Worm (Caenorhabditis elegans) whole organism, L2 larva: ENCODE results near the gene ndus-8.

Experiments used
- C34F6.9 ChIP-seq: fragments of 150-350 bp; optimal IDR thresholded peaks from 2 replicates; lab custom pipeline; 2014; ENCODE audit warnings: missing biosample characterization, missing genetic modification characterization
- F13H6.1 ChIP-seq: sonication (generic microtip); optimal IDR thresholded peaks from 2 replicates; lab custom pipeline; 2016; ENCODE audit warnings: missing genetic modification characterization, missing compliant biosample characterization
- R02D3.7 ChIP-seq: fragments of 150-350 bp; optimal IDR thresholded peaks from 2 replicates; lab custom pipeline; 2014; ENCODE audit warnings: missing biosample characterization, missing genetic modification characterization
- Y55F3AM.14 ChIP-seq: fragments of 200-800 bp; sonication (Bioruptor generic); optimal IDR thresholded peaks from 2 replicates; lab custom pipeline; 2018; ENCODE audit warnings: mild to moderate bottlenecking, missing genetic modification characterization, missing compliant biosample characterization
- ZK546.5 ChIP-seq: sonication (generic microtip); optimal IDR thresholded peaks from 2 replicates; lab custom pipeline; 2017; ENCODE audit warnings: missing biosample characterization, missing genetic modification characterization
- alr-1 ChIP-seq: fragments of 150-350 bp; optimal IDR thresholded peaks from 2 replicates; lab custom pipeline; 2014; ENCODE audit warnings: missing biosample characterization, missing genetic modification characterization
- aly-2 ChIP-seq: fragments of 150-350 bp; optimal IDR thresholded peaks from 2 replicates; lab custom pipeline; 2014; ENCODE audit warnings: missing biosample characterization, missing genetic modification characterization
- ama-1 ChIP-seq: fragments of 150-350 bp; optimal IDR thresholded peaks from 2 replicates; lab custom pipeline; 2018; ENCODE audit warnings: inconsistent platforms
- blmp-1 ChIP-seq: sonication (generic microtip); optimal IDR thresholded peaks from 2 replicates; lab custom pipeline; 2017; ENCODE audit warnings: missing genetic modification characterization, mild to moderate bottlenecking, missing compliant biosample characterization, antibody characterized with exemption, moderate library complexity; ENCODE audit not compliant: insufficient read depth
- ceh-16 ChIP-seq: fragments of 150-350 bp; optimal IDR thresholded peaks from 2 replicates; lab custom pipeline; 2014; ENCODE audit warnings: missing biosample characterization, missing genetic modification characterization
- ceh-82 ChIP-seq: fragments of 150-350 bp; optimal IDR thresholded peaks from 2 replicates; lab custom pipeline; 2014; ENCODE audit warnings: missing biosample characterization, missing genetic modification characterization
- crh-2 ChIP-seq: sonication (generic microtip); optimal IDR thresholded peaks from 2 replicates; lab custom pipeline; 2017; ENCODE audit warnings: missing biosample characterization, missing genetic modification characterization
- dmd-4 ChIP-seq: sonication (generic microtip); optimal IDR thresholded peaks from 2 replicates; lab custom pipeline; 2017; ENCODE audit warnings: missing biosample characterization, missing genetic modification characterization
- egl-27 ChIP-seq: sonication (generic microtip); optimal IDR thresholded peaks from 3 replicates; lab custom pipeline; 2017; ENCODE audit warnings: missing biosample characterization, missing genetic modification reagents, missing genetic modification characterization
- elt-1 ChIP-seq: fragments of 150-350 bp; optimal IDR thresholded peaks from 2 replicates; lab custom pipeline; 2014; ENCODE audit warnings: missing biosample characterization, missing genetic modification characterization
- elt-3 ChIP-seq: sonication (generic microtip); optimal IDR thresholded peaks from 2 replicates; lab custom pipeline; 2017; ENCODE audit warnings: missing biosample characterization, missing genetic modification characterization
- fos-1 ChIP-seq: fragments of 150-350 bp; optimal IDR thresholded peaks from 2 replicates; lab custom pipeline; 2014; ENCODE audit warnings: missing biosample characterization, missing genetic modification characterization
- gmeb-1 ChIP-seq: fragments of 150-350 bp; optimal IDR thresholded peaks from 2 replicates; lab custom pipeline; 2014; ENCODE audit warnings: missing biosample characterization, missing genetic modification characterization
- lin-11 ChIP-seq: fragments of 150-350 bp; sonication (generic microtip); optimal IDR thresholded peaks from 2 replicates; lab custom pipeline; 2014; ENCODE audit warnings: missing biosample characterization, missing genetic modification characterization, inconsistent platforms, mixed read lengths
- lin-13 ChIP-seq: fragments of 150-350 bp; optimal IDR thresholded peaks from 2 replicates; lab custom pipeline; 2014; ENCODE audit warnings: missing biosample characterization, missing genetic modification reagents, missing genetic modification characterization
- lin-39 ChIP-seq: fragments of 150-350 bp; optimal IDR thresholded peaks from 2 replicates; lab custom pipeline; 2014; ENCODE audit warnings: missing biosample characterization, missing genetic modification reagents, missing genetic modification characterization
- lsy-2 ChIP-seq, 2 experiments: fragments of 150-350 bp in 1 of 2; sonication (generic microtip) in 1 of 2; optimal IDR thresholded peaks; 2 replicates each; lab custom pipeline; 2014 to 2017; ENCODE audit warnings: missing biosample characterization in 2 of 2, missing genetic modification characterization in 2 of 2
- mab-5 ChIP-seq: fragments of 150-350 bp; optimal IDR thresholded peaks from 2 replicates; lab custom pipeline; 2014; ENCODE audit warnings: missing biosample characterization, missing genetic modification characterization
- mbf-1 ChIP-seq: sonication (generic microtip); optimal IDR thresholded peaks from 2 replicates; lab custom pipeline; 2017; ENCODE audit warnings: missing biosample characterization, missing genetic modification characterization
- mdl-1 ChIP-seq, 2 experiments: fragments of 150-350 bp in 1 of 2; sonication (generic microtip) in 1 of 2; optimal IDR thresholded peaks; 2 replicates each; lab custom pipeline; 2017; ENCODE audit warnings: missing biosample characterization in 2 of 2, missing genetic modification characterization in 2 of 2
- nhr-10 ChIP-seq: sonication (generic microtip); optimal IDR thresholded peaks from 2 replicates; lab custom pipeline; 2017; ENCODE audit warnings: missing biosample characterization, missing genetic modification characterization
- nhr-11 ChIP-seq: fragments of 150-350 bp; optimal IDR thresholded peaks from 2 replicates; lab custom pipeline; 2014; ENCODE audit warnings: missing biosample characterization, missing genetic modification characterization
- nhr-12 ChIP-seq: fragments of 150-350 bp; optimal IDR thresholded peaks from 2 replicates; lab custom pipeline; 2014; ENCODE audit warnings: missing biosample characterization, missing genetic modification characterization
- nhr-129 ChIP-seq: fragments of 150-350 bp; optimal IDR thresholded peaks from 2 replicates; lab custom pipeline; 2014; ENCODE audit warnings: missing biosample characterization, missing genetic modification characterization
- nhr-21 ChIP-seq: fragments of 150-350 bp; optimal IDR thresholded peaks from 2 replicates; lab custom pipeline; 2014; ENCODE audit warnings: missing biosample characterization, missing genetic modification characterization
- nhr-23 ChIP-seq: fragments of 150-350 bp; optimal IDR thresholded peaks from 2 replicates; lab custom pipeline; 2014; ENCODE audit warnings: missing biosample characterization, missing genetic modification reagents, missing genetic modification characterization
- nhr-237 ChIP-seq: fragments of 150-350 bp; optimal IDR thresholded peaks from 2 replicates; lab custom pipeline; 2014; ENCODE audit warnings: missing biosample characterization, missing genetic modification characterization
- nhr-25 ChIP-seq: fragments of 150-350 bp; sonication (generic microtip); optimal IDR thresholded peaks from 3 replicates; lab custom pipeline; 2014; ENCODE audit warnings: missing biosample characterization, missing genetic modification characterization
- nhr-6 ChIP-seq: fragments of 150-350 bp; optimal IDR thresholded peaks from 2 replicates; lab custom pipeline; 2014; ENCODE audit warnings: missing biosample characterization, missing genetic modification characterization
- nhr-77 ChIP-seq: fragments of 150-350 bp; optimal IDR thresholded peaks from 2 replicates; lab custom pipeline; 2014; ENCODE audit warnings: missing biosample characterization, missing genetic modification characterization
- peb-1 ChIP-seq: fragments of 150-350 bp; optimal IDR thresholded peaks from 2 replicates; lab custom pipeline; 2014; ENCODE audit warnings: missing biosample characterization, missing genetic modification characterization
- sem-4 ChIP-seq: fragments of 150-350 bp; optimal IDR thresholded peaks from 2 replicates; lab custom pipeline; 2014; ENCODE audit warnings: missing biosample characterization, missing genetic modification reagents, missing genetic modification characterization
- skn-1 ChIP-seq: sonication (generic microtip); optimal IDR thresholded peaks from 2 replicates; lab custom pipeline; 2017; ENCODE audit warnings: missing biosample characterization, missing genetic modification characterization
- sma-3 ChIP-seq: sonication (generic microtip); optimal IDR thresholded peaks from 2 replicates; lab custom pipeline; 2016; ENCODE audit warnings: missing genetic modification reagents, missing genetic modification characterization, missing compliant biosample characterization
- sma-9 ChIP-seq, 2 experiments: fragments of 150-350 bp in 1 of 2; sonication (generic microtip) in 1 of 2; optimal IDR thresholded peaks; 2 replicates each; lab custom pipeline; 2014 to 2016; ENCODE audit warnings: missing genetic modification characterization in 2 of 2, mild to moderate bottlenecking in 1 of 2, missing biosample characterization in 1 of 2, missing compliant biosample characterization in 1 of 2, missing genetic modification reagents in 1 of 2, moderate library complexity in 1 of 2
- snpc-4 ChIP-seq: fragments of 150-350 bp; optimal IDR thresholded peaks from 2 replicates; lab custom pipeline; 2014; ENCODE audit warnings: missing biosample characterization, missing genetic modification characterization
- unc-39 ChIP-seq: fragments of 150-350 bp; optimal IDR thresholded peaks from 2 replicates; lab custom pipeline; 2014; ENCODE audit warnings: missing biosample characterization, missing genetic modification characterization
- unc-55 ChIP-seq: fragments of 150-350 bp; sonication (generic microtip); optimal IDR thresholded peaks from 3 replicates; lab custom pipeline; 2014; ENCODE audit warnings: missing biosample characterization, missing genetic modification reagents, missing genetic modification characterization
- unc-62 ChIP-seq: fragments of 150-350 bp; optimal IDR thresholded peaks from 2 replicates; lab custom pipeline; 2014; ENCODE audit warnings: missing biosample characterization, missing genetic modification reagents, missing genetic modification characterization
- zag-1 ChIP-seq: fragments of 150-350 bp; optimal IDR thresholded peaks from 2 replicates; lab custom pipeline; 2014; ENCODE audit warnings: missing biosample characterization, missing genetic modification characterization
- ztf-1 ChIP-seq: fragments of 200-800 bp; sonication (Bioruptor generic); conservative IDR thresholded peaks from 2 replicates; pipeline ENCODE4 v1.3.6; 2022; ENCODE audit warnings: missing genetic modification characterization, missing compliant biosample characterization
- ztf-11 ChIP-seq: sonication (generic microtip); optimal IDR thresholded peaks from 2 replicates; lab custom pipeline; 2017; ENCODE audit warnings: missing biosample characterization, missing genetic modification characterization
- ztf-4 ChIP-seq: fragments of 150-350 bp; optimal IDR thresholded peaks from 2 replicates; lab custom pipeline; 2014; ENCODE audit warnings: missing biosample characterization, missing genetic modification characterization

Gene ndus-8

DNA sequence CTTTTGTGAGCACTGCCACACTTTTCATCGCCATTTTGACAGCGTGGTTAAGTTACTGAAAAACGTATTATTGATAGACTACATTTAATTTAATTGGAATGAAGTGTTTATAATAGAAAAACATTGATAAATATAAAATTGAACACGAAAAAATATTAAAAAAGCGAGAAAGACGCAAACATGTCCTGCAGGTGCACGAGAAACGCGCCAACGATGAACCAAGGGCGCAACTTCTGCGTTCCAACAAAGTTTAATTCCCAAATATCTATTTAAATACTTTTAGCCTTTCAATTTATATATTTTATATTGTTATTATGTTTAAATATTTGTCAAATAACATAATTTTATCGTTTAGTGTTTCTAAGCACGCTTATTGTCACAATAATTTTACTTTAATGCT lies at the start of gene ndus-8:
TSS of gene ndus-8 (minus strand) at position 55 of the 400 bp plus-strand sequence.
- peak; percentile 60 for TF ChIP-seq lin-13 (GFP tag; lab: Kevin White, UChicago)
- peak; percentile 67 for TF ChIP-seq crh-2 (tag; lab: Kevin White, UChicago)
- peak; percentile 54 for TF ChIP-seq nhr-21
- TF ChIP-seq mab-5 (tag; lab: Kevin White, UChicago) = no peak
- no peak for TF ChIP-seq unc-62 (GFP tag; lab: Kevin White, UChicago)
- TF ChIP-seq nhr-12 (tag; lab: Kevin White, UChicago) = no peak
- TF ChIP-seq ceh-82 = no peak
- peak; percentile 58 for TF ChIP-seq sma-3 (GFP tag; lab: Kevin White, UChicago)
- no peak for TF ChIP-seq R02D3.7 (tag; lab: Kevin White, UChicago)
- TF ChIP-seq ztf-4 = peak; percentile 59
- no peak for TF ChIP-seq alr-1
- TF ChIP-seq egl-27 (tag; lab: Kevin White, UChicago) = peak; percentile 59
- no peak for TF ChIP-seq lin-39
- peak; percentile 43 for TF ChIP-seq nhr-129 (tag; lab: Kevin White, UChicago)
- TF ChIP-seq nhr-10 (tag; lab: Kevin White, UChicago) = no peak
- peak; percentile 79 for TF ChIP-seq C34F6.9 (tag; lab: Kevin White, UChicago)
- TF ChIP-seq elt-3 (tag; lab: Kevin White, UChicago) = no peak
- no peak for TF ChIP-seq skn-1 (tag; lab: Kevin White, UChicago)
- TF ChIP-seq nhr-25 (tag; lab: Kevin White, UChicago) = peak; percentile 69
- TF ChIP-seq lin-11 (tag; lab: Kevin White, UChicago) = peak; percentile 54
- TF ChIP-seq unc-39 (tag; lab: Kevin White, UChicago) = no peak
- peak; percentile 7 for TF ChIP-seq fos-1 (tag; lab: Kevin White, UChicago)
- TF ChIP-seq dmd-4 (tag; lab: Kevin White, UChicago) = no peak
- TF ChIP-seq sem-4 (tag; lab: Kevin White, UChicago) = peak; percentile 36
- no peak for TF ChIP-seq blmp-1 (tag; lab: Kevin White, UChicago)
- no peak for TF ChIP-seq mdl-1 (tag; optimal IDR thresholded peaks at IDR 0.05; lab: Kevin White, UChicago)
- TF ChIP-seq sma-9 (GFP tag; optimal IDR thresholded peaks at IDR 0.05; lab: Kevin White, UChicago) = peak; percentile 86
- no peak for TF ChIP-seq sma-9 (tag; optimal IDR thresholded peaks at IDR 0.05; lab: Kevin White, UChicago)
- TF ChIP-seq nhr-77 (tag; lab: Kevin White, UChicago) = no peak
- peak; percentile 32 for TF ChIP-seq nhr-6 (tag; lab: Kevin White, UChicago)
- no peak for TF ChIP-seq ztf-1 (GFP tag; lab: Robert Waterston, UW)
- no peak for TF ChIP-seq ceh-16 (tag; lab: Kevin White, UChicago)
- no peak for TF ChIP-seq elt-1
- TF ChIP-seq snpc-4 (tag; lab: Kevin White, UChicago) = peak; percentile 74
- no peak for TF ChIP-seq nhr-237 (tag; lab: Kevin White, UChicago)
- no peak for TF ChIP-seq peb-1 (tag; lab: Kevin White, UChicago)
- TF ChIP-seq gmeb-1 (tag; lab: Kevin White, UChicago) = peak; percentile 75
- TF ChIP-seq ama-1 (lab: Kevin White, UChicago) = no peak
- no peak for TF ChIP-seq zag-1 (tag; lab: Kevin White, UChicago)
- TF ChIP-seq ZK546.5 = no peak
- no peak for TF ChIP-seq nhr-11 (tag; lab: Kevin White, UChicago)
- TF ChIP-seq unc-55 (GFP tag; lab: Kevin White, UChicago) = no peak
- peak; percentile 61 to 86 for TF ChIP-seq lsy-2 (tag; optimal IDR thresholded peaks at IDR 0.05; lab: Kevin White, UChicago)
- no peak for TF ChIP-seq mbf-1 (tag; lab: Kevin White, UChicago)
- TF ChIP-seq aly-2 (tag; lab: Kevin White, UChicago) = no peak
- TF ChIP-seq F13H6.1 (tag; lab: Kevin White, UChicago) = peak; percentile 40
- no peak for TF ChIP-seq Y55F3AM.14 (GFP tag; lab: Kevin White, UChicago)
- TF ChIP-seq ztf-11 = no peak
- no peak for TF ChIP-seq nhr-23 (tag; lab: Kevin White, UChicago)
